Worm (Caenorhabditis elegans) whole organism, young adult: Measurements from ENCODE around the gene Y66A7A.7.

Experiments
- B0019.2 ChIP-seq: fragments of 200-800 bp; sonication (Bioruptor generic); conservative IDR thresholded peaks from 2 replicates; pipeline ENCODE4 v1.3.6; 2022; ENCODE audit warnings: missing genetic modification reagents, missing genetic modification characterization, missing compliant biosample characterization
- C17E4.6 ChIP-seq: fragments of 200-800 bp; sonication (Bioruptor generic); IDR thresholded peaks from 2 replicates; pipeline ENCODE4 v1.3.6; 2022; ENCODE audit warnings: missing genetic modification reagents, missing genetic modification characterization, missing compliant biosample characterization
- D2030.7 ChIP-seq: fragments of 200-800 bp; sonication (Bioruptor generic); IDR thresholded peaks from 2 replicates; pipeline ENCODE4 v1.3.6; 2022; ENCODE audit warnings: missing genetic modification reagents, missing genetic modification characterization, missing compliant biosample characterization
- F10E7.11 ChIP-seq: sonication (generic microtip); optimal IDR thresholded peaks from 2 replicates; lab custom pipeline; 2017; ENCODE audit warnings: mild to moderate bottlenecking, missing genetic modification characterization, moderate library complexity, missing compliant biosample characterization
- T07F8.4 ChIP-seq: sonication (generic microtip); optimal IDR thresholded peaks from 2 replicates; lab custom pipeline; 2016; ENCODE audit warnings: mild to moderate bottlenecking, missing genetic modification characterization, moderate library complexity, missing compliant biosample characterization
- Y53G8AR.9 ChIP-seq: fragments of 200-800 bp; sonication (Bioruptor generic); conservative IDR thresholded peaks from 2 replicates; pipeline ENCODE4 v1.3.6; 2022; ENCODE audit warnings: missing genetic modification reagents, missing genetic modification characterization, missing compliant biosample characterization
- ZK185.1 ChIP-seq: sonication (generic microtip); optimal IDR thresholded peaks from 2 replicates; lab custom pipeline; 2016; ENCODE audit warnings: mild to moderate bottlenecking, missing genetic modification characterization, missing compliant biosample characterization; ENCODE audit not compliant: poor library complexity, severe bottlenecking
- aptf-3 ChIP-seq: fragments of 200-800 bp; sonication (Bioruptor generic); IDR thresholded peaks from 2 replicates; pipeline ENCODE4 v1.3.6; 2022; ENCODE audit warnings: missing genetic modification characterization, missing compliant biosample characterization
- atf-7 ChIP-seq: sonication (generic microtip); optimal IDR thresholded peaks from 2 replicates; lab custom pipeline; 2017; ENCODE audit warnings: mild to moderate bottlenecking, missing genetic modification characterization, missing compliant biosample characterization
- attf-5 ChIP-seq: fragments of 200-800 bp; sonication (Bioruptor generic); optimal IDR thresholded peaks from 2 replicates; lab custom pipeline; 2018; ENCODE audit warnings: mild to moderate bottlenecking, missing genetic modification characterization, missing compliant biosample characterization
- bed-1 ChIP-seq: fragments of 200-800 bp; sonication (Bioruptor generic); IDR thresholded peaks from 2 replicates; pipeline ENCODE4 v1.3.6; 2022; ENCODE audit warnings: missing genetic modification reagents, missing genetic modification characterization, missing compliant biosample characterization
- cebp-1 ChIP-seq, 2 experiments: fragments of 200-800 bp in 1 of 2; sonication (Bioruptor generic) in 1 of 2; sonication (generic microtip) in 1 of 2; IDR thresholded peaks in 1 of 2; optimal IDR thresholded peaks in 1 of 2; 2 replicates each; pipeline versions ENCODE4 v1.3.6 to Lab custom; 2017 to 2022; ENCODE audit warnings: missing compliant biosample characterization in 2 of 2, missing genetic modification characterization in 2 of 2, mild to moderate bottlenecking in 1 of 2, missing genetic modification reagents in 1 of 2, moderate library complexity in 1 of 2
- cebp-2 ChIP-seq: fragments of 200-800 bp; sonication (Bioruptor generic); IDR thresholded peaks from 2 replicates; pipeline ENCODE4 v1.3.6; 2022; ENCODE audit warnings: missing genetic modification characterization, missing compliant biosample characterization
- ceh-27 ChIP-seq: fragments of 200-800 bp; sonication (Bioruptor generic); optimal IDR thresholded peaks from 2 replicates; lab custom pipeline; 2018; ENCODE audit warnings: mild to moderate bottlenecking, missing genetic modification characterization, moderate library complexity, missing compliant biosample characterization
- ceh-79 ChIP-seq: sonication (generic microtip); optimal IDR thresholded peaks from 2 replicates; lab custom pipeline; 2017; ENCODE audit warnings: mild to moderate bottlenecking, missing genetic modification characterization, missing compliant biosample characterization
- dox-1 ChIP-seq: fragments of 200-800 bp; sonication (Bioruptor generic); IDR thresholded peaks from 2 replicates; pipeline ENCODE4 v1.3.6; 2022; ENCODE audit warnings: missing genetic modification reagents, missing genetic modification characterization, missing compliant biosample characterization
- dpff-1 ChIP-seq: sonication (generic microtip); optimal IDR thresholded peaks from 2 replicates; lab custom pipeline; 2017; ENCODE audit warnings: mild to moderate bottlenecking, missing genetic modification characterization, missing compliant biosample characterization
- efl-1 ChIP-seq: fragments of 150-350 bp; optimal IDR thresholded peaks from 2 replicates; lab custom pipeline; 2014; ENCODE audit warnings: missing biosample characterization, missing genetic modification reagents, missing genetic modification characterization
- ekl-4 ChIP-seq: fragments of 200-800 bp; sonication (Bioruptor generic); IDR thresholded peaks from 2 replicates; pipeline ENCODE4 v1.3.6; 2022; ENCODE audit warnings: missing genetic modification reagents, missing genetic modification characterization, missing compliant biosample characterization
- him-1 ChIP-seq: sonication (generic microtip); optimal IDR thresholded peaks from 2 replicates; lab custom pipeline; 2016; ENCODE audit warnings: missing genotype, missing genetic modification reagents, missing genetic modification characterization, missing compliant biosample characterization
- hmg-20 ChIP-seq: fragments of 200-800 bp; sonication (Bioruptor generic); IDR thresholded peaks from 2 replicates; pipeline ENCODE4 v1.3.6; 2022; ENCODE audit warnings: missing genetic modification reagents, missing genetic modification characterization, missing compliant biosample characterization
- lin-35 ChIP-seq, 3 experiments: fragments of 150-350 bp in 2 of 3; sonication (generic microtip) in 1 of 3; optimal IDR thresholded peaks; 2 replicates each; lab custom pipeline; 2014 to 2018; ENCODE audit warnings: missing biosample characterization in 3 of 3, missing genetic modification characterization in 3 of 3, missing genetic modification reagents in 3 of 3
- lin-40 ChIP-seq: sonication (generic microtip); optimal IDR thresholded peaks from 2 replicates; lab custom pipeline; 2016; ENCODE audit warnings: missing genetic modification characterization, mild to moderate bottlenecking, missing compliant biosample characterization, missing genotype, missing genetic modification reagents
- lsl-1 ChIP-seq: fragments of 200-800 bp; sonication (Bioruptor generic); optimal IDR thresholded peaks from 2 replicates; lab custom pipeline; 2018; ENCODE audit warnings: mild to moderate bottlenecking, missing genetic modification characterization, moderate library complexity, missing compliant biosample characterization
- madf-3 ChIP-seq: fragments of 200-800 bp; sonication (Bioruptor generic); IDR thresholded peaks from 2 replicates; pipeline ENCODE4 v1.3.6; 2022; ENCODE audit warnings: missing genetic modification reagents, missing genetic modification characterization, missing compliant biosample characterization
- mcd-1 ChIP-seq: fragments of 200-800 bp; sonication (Bioruptor generic); IDR thresholded peaks from 2 replicates; pipeline ENCODE4 v1.3.6; 2022; ENCODE audit warnings: missing genetic modification reagents, missing genetic modification characterization, missing compliant biosample characterization
- mes-4 ChIP-seq: sonication (generic microtip); optimal IDR thresholded peaks from 2 replicates; lab custom pipeline; 2016; ENCODE audit warnings: missing genotype, missing genetic modification characterization, missing compliant biosample characterization
- nhr-27 ChIP-seq: fragments of 200-800 bp; sonication (Bioruptor generic); optimal IDR thresholded peaks from 2 replicates; lab custom pipeline; 2018; ENCODE audit warnings: mild to moderate bottlenecking, missing genetic modification characterization, moderate library complexity, missing compliant biosample characterization
- nhr-80 ChIP-seq: sonication (generic microtip); optimal IDR thresholded peaks from 2 replicates; lab custom pipeline; 2016; ENCODE audit warnings: missing genetic modification characterization, missing compliant biosample characterization
- rec-8 ChIP-seq, 2 experiments: sonication (generic microtip); optimal IDR thresholded peaks; 2 replicates each; lab custom pipeline; 2016; ENCODE audit warnings: mild to moderate bottlenecking in 2 of 2, missing genetic modification characterization in 2 of 2, missing genetic modification reagents in 2 of 2, missing genotype in 2 of 2, missing biosample characterization in 1 of 2, missing compliant biosample characterization in 1 of 2, moderate library complexity in 1 of 2
- rpc-1 ChIP-seq, 2 experiments: fragments of 150-350 bp in 1 of 2; sonication (generic microtip) in 1 of 2; optimal IDR thresholded peaks; 2 replicates each; lab custom pipeline; 2014 to 2018; ENCODE audit warnings: missing biosample characterization in 1 of 2, missing genetic modification characterization in 1 of 2, missing genetic modification reagents in 1 of 2, missing genotype in 1 of 2
- snpc-1.1 ChIP-seq: sonication (generic microtip); optimal IDR thresholded peaks from 2 replicates; lab custom pipeline; 2017; ENCODE audit warnings: missing genetic modification characterization, mild to moderate bottlenecking, missing compliant biosample characterization, antibody characterized with exemption, moderate library complexity, missing genotype, missing genetic modification reagents; ENCODE audit not compliant: insufficient read depth
- snpc-1.3 ChIP-seq: sonication (generic microtip); optimal IDR thresholded peaks from 2 replicates; lab custom pipeline; 2017; ENCODE audit warnings: missing genetic modification characterization, mild to moderate bottlenecking, missing compliant biosample characterization, antibody characterized with exemption, moderate library complexity, missing genotype, missing genetic modification reagents; ENCODE audit not compliant: insufficient read depth
- sptf-2 ChIP-seq: fragments of 200-800 bp; sonication (Bioruptor generic); optimal IDR thresholded peaks from 2 replicates; lab custom pipeline; 2018; ENCODE audit warnings: mild to moderate bottlenecking, missing genetic modification characterization, missing compliant biosample characterization
- tbx-9 ChIP-seq: sonication (generic microtip); optimal IDR thresholded peaks from 2 replicates; lab custom pipeline; 2016; ENCODE audit warnings: borderline replicate concordance, missing genetic modification characterization, inconsistent platforms, missing compliant biosample characterization
- tlf-1 ChIP-seq: fragments of 200-800 bp; sonication (Bioruptor generic); optimal IDR thresholded peaks from 2 replicates; lab custom pipeline; 2018; ENCODE audit warnings: mild to moderate bottlenecking, missing genetic modification characterization, missing compliant biosample characterization
- unc-62 ChIP-seq: fragments of 150-350 bp; optimal IDR thresholded peaks from 2 replicates; lab custom pipeline; 2014; ENCODE audit warnings: missing biosample characterization, missing genetic modification reagents, missing genetic modification characterization
- xnd-1 ChIP-seq: sonication (generic microtip); optimal IDR thresholded peaks from 2 replicates; lab custom pipeline; 2016; ENCODE audit warnings: missing genotype, missing genetic modification reagents, missing genetic modification characterization, missing compliant biosample characterization
- zfh-2 ChIP-seq: fragments of 200-800 bp; sonication (Bioruptor generic); conservative IDR thresholded peaks from 2 replicates; pipeline ENCODE4 v1.3.6; 2022; ENCODE audit warnings: missing genetic modification reagents, missing genetic modification characterization, missing compliant biosample characterization
- ztf-18 ChIP-seq: sonication (generic microtip); optimal IDR thresholded peaks from 2 replicates; lab custom pipeline; 2016; ENCODE audit warnings: missing genotype, mild to moderate bottlenecking, missing genetic modification characterization, missing compliant biosample characterization
- ztf-26 ChIP-seq: sonication (generic microtip); optimal IDR thresholded peaks from 2 replicates; lab custom pipeline; 2017; ENCODE audit warnings: missing genetic modification characterization, missing compliant biosample characterization
- ztf-6 ChIP-seq: fragments of 200-800 bp; sonication (Bioruptor generic); IDR thresholded peaks from 2 replicates; pipeline ENCODE4 v1.3.6; 2022; ENCODE audit warnings: missing genetic modification reagents, missing genetic modification characterization, missing compliant biosample characterization

Y66A7A.7 gene

ce11 chrIII:11660736-11661135 lies 31.5 kb upstream of the Y66A7A.7 start:
- TF ChIP-seq ztf-6 (no peak), cebp-2 (GFP tag; lab: Robert Waterston, UW) (no peak), zfh-2 (GFP tag; lab: Robert Waterston, UW) (0 out of 2 replicates have a peak, but pooled peaks have one; percentile 8), nhr-80 (tag; lab: Kevin White, UChicago) (peak; percentile 7), atf-7 (tag; lab: Kevin White, UChicago) (no peak), C17E4.6 (GFP tag; lab: Robert Waterston, UW) (no peak), xnd-1 (tag; lab: Kevin White, UChicago) (no peak)

- TF ChIP-seq ceh-79 (tag; lab: Kevin White, UChicago) (no peak), B0019.2 (no peak), mcd-1 (GFP tag; lab: Robert Waterston, UW) (0 out of 2 replicates have a peak, but pooled peaks have one; percentile 26), tbx-9 (no peak), nhr-80 (tag; lab: Kevin White, UChicago) (peak; percentile 61), zfh-2 (GFP tag; lab: Robert Waterston, UW) (peak; percentile 82), rpc-1 (optimal IDR thresholded peaks at IDR 0.05; lab: Kevin White, UChicago) (no peak), rpc-1 (tag; optimal IDR thresholded peaks at IDR 0.05; lab: Kevin White, UChicago) (no peak), cebp-1 (GFP tag; IDR thresholded peaks at IDR 0.05; lab: Robert Waterston, UW) (no peak), cebp-1 (tag; optimal IDR thresholded peaks at IDR 0.05; lab: Kevin White, UChicago) (peak; percentile 42), dox-1 (GFP tag; lab: Robert Waterston, UW) (peak; percentile 10; the same call in 1 of the 2 replicates), attf-5 (peak; percentile 22)
- TF ChIP-seq, all 124 proteins: peak for 6
Measured at ce11 chrIII:11659804-11660203, 30.6 kb upstream of the Y66A7A.7 start.

DNA sequence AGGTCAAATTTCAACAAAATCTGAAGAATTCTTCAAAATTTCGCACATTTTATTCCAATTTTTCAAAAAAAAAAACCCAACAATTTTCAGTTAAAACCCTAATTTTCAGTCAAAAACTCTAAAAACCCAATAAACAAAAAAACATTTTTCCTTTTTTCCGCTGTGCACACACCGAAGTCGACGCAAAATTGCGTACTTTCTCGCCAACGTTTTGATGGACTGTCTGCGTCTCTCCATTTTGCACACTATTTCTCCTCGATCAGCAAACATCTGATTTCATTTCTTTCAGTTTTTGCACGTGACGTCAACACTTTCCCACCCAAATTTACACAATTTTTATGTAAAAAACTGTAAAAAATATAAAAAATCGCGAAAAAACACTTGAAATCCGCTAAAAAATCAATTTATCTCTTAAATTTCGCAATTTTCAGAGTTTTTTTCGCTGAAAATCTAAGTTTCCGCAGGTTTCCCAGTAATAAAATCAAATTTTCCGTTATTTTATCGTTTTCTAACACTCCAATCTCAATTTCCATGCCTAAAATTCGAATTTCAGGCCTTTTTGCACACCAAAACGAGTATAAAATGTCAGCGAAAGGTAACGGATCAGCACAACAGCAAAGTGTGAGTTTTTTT lies 28.0 kb upstream of the Y66A7A.7 start, which contains the start of gene crh-1:
TSS of gene crh-1 (plus strand) at position 583 of the 633 bp plus-strand sequence.
- 0 out of 2 replicates have a peak, but pooled peaks have one; percentile 49 for TF ChIP-seq hmg-20 (GFP tag; lab: Robert Waterston, UW)
- TF ChIP-seq tlf-1 (GFP tag; lab: Kevin White, UChicago) = peak; percentile 30
- no peak; the same call in 1 of the 2 replicates for TF ChIP-seq Y53G8AR.9
- TF ChIP-seq F10E7.11 (tag; lab: Kevin White, UChicago) = no peak
- TF ChIP-seq snpc-1.3 (tag; lab: Kevin White, UChicago) = peak; percentile 56
- no peak for TF ChIP-seq nhr-27
- TF ChIP-seq rpc-1 (optimal IDR thresholded peaks at IDR 0.05; lab: Kevin White, UChicago) = no peak
- TF ChIP-seq rpc-1 (tag; optimal IDR thresholded peaks at IDR 0.05; lab: Kevin White, UChicago) = no peak
- peak; percentile 41 for TF ChIP-seq efl-1 (GFP tag; lab: Kevin White, UChicago)
- TF ChIP-seq ceh-27 (GFP tag; lab: Kevin White, UChicago) = no peak
- TF ChIP-seq ztf-18 (tag; lab: Kevin White, UChicago) = no peak
- no peak for TF ChIP-seq T07F8.4 (tag; lab: Kevin White, UChicago)
- peak; percentile 52 for TF ChIP-seq ztf-26 (tag; lab: Kevin White, UChicago)
- peak; percentile 6 for TF ChIP-seq snpc-1.1 (tag; lab: Kevin White, UChicago)
- peak; percentile 53 for TF ChIP-seq lsl-1 (GFP tag; lab: Kevin White, UChicago)
- TF ChIP-seq sptf-2 (GFP tag; lab: Kevin White, UChicago) = no peak
- TF ChIP-seq unc-62 (GFP tag; lab: Kevin White, UChicago) = no peak
- TF ChIP-seq bed-1 (GFP tag; lab: Robert Waterston, UW) = no peak
- peak in 1 of 3 experiments; percentile 4 for TF ChIP-seq lin-35 (GFP tag; optimal IDR thresholded peaks at IDR 0.05; lab: Kevin White, UChicago)
- peak; percentile 54; the same call in 1 of the 2 replicates for TF ChIP-seq ekl-4 (GFP tag; lab: Robert Waterston, UW)
- no peak for TF ChIP-seq mes-4
- TF ChIP-seq him-1 (tag; lab: Kevin White, UChicago) = no peak
- TF ChIP-seq aptf-3 = no peak
- TF ChIP-seq rec-8 (tag; optimal IDR thresholded peaks at IDR 0.05; lab: Kevin White, UChicago) = no peak
- TF ChIP-seq dpff-1 (tag; lab: Kevin White, UChicago) = no peak
- no peak for TF ChIP-seq C17E4.6 (GFP tag; lab: Robert Waterston, UW)
- TF ChIP-seq lin-40 = peak; percentile 81
- TF ChIP-seq ZK185.1 (tag; lab: Kevin White, UChicago) = no peak
- peak; percentile 57 for TF ChIP-seq D2030.7 (GFP tag; lab: Robert Waterston, UW)
- no peak for TF ChIP-seq madf-3 (GFP tag; lab: Robert Waterston, UW)
